Fruit fly (Drosophila melanogaster) whole organism, embryonic: ENCODE results near the gene pygo.

Source experiments
- CG11456 ChIP-seq: fragments of 200-800 bp; sonication (Bioruptor generic); IDR thresholded peaks from 3 replicates; pipeline ENCODE4 v1.3.6; 2022; ENCODE audit warnings: missing biosample characterization, missing genetic modification characterization
- CG11560 ChIP-seq: fragments of 200-800 bp; sonication (Bioruptor generic); IDR thresholded peaks from 3 replicates; pipeline ENCODE4 v1.3.6; 2022; ENCODE audit warnings: missing biosample characterization, missing genetic modification characterization
- CG12769 ChIP-seq: fragments of 200-800 bp; sonication (Bioruptor generic); optimal IDR thresholded peaks from 2 replicates; lab custom pipeline; 2019; ENCODE audit warnings: missing biosample characterization, mild to moderate bottlenecking, missing genetic modification characterization, moderate library complexity
- CG13287 ChIP-seq: fragments of 200-800 bp; sonication (Bioruptor generic); IDR thresholded peaks from 2 replicates; pipeline ENCODE4 v1.3.6; 2022; ENCODE audit warnings: missing biosample characterization, missing genetic modification characterization; ENCODE audit not compliant: partially characterized antibody
- CG17359 ChIP-seq: fragments of 200-800 bp; sonication (Bioruptor generic); optimal IDR thresholded peaks from 3 replicates; lab custom pipeline; 2018; ENCODE audit warnings: missing biosample characterization, mild to moderate bottlenecking, missing genetic modification characterization, moderate library complexity
- CG1792 ChIP-seq: fragments of 200-800 bp; sonication (Bioruptor generic); optimal IDR thresholded peaks from 2 replicates; lab custom pipeline; 2016; ENCODE audit warnings: missing biosample characterization, missing genetic modification characterization
- CG3065 ChIP-seq: fragments of 200-800 bp; sonication (Bioruptor generic); optimal IDR thresholded peaks from 2 replicates; lab custom pipeline; 2016; ENCODE audit warnings: missing biosample characterization, missing genetic modification characterization
- CG32532 ChIP-seq: fragments of 200-800 bp; sonication (Bioruptor generic); IDR thresholded peaks from 2 replicates; pipeline ENCODE4 v1.3.6; 2022; ENCODE audit warnings: missing biosample characterization, missing genetic modification characterization
- CG34376 ChIP-seq: fragments of 200-800 bp; sonication (Bioruptor generic); optimal IDR thresholded peaks from 2 replicates; lab custom pipeline; 2018; ENCODE audit warnings: missing biosample characterization, mild to moderate bottlenecking, missing genetic modification characterization
- CG4328 ChIP-seq: fragments of 200-800 bp; sonication (Bioruptor generic); optimal IDR thresholded peaks from 3 replicates; lab custom pipeline; 2017; ENCODE audit warnings: missing biosample characterization, missing genetic modification reagents, missing genetic modification characterization
- CG6272 ChIP-seq: fragments of 200-800 bp; sonication (Bioruptor generic); IDR thresholded peaks from 2 replicates; pipeline ENCODE4 v1.3.6; 2022; ENCODE audit warnings: missing biosample characterization, missing genetic modification characterization
- CG6813 ChIP-seq: fragments of 200-800 bp; sonication (Bioruptor generic); optimal IDR thresholded peaks from 2 replicates; lab custom pipeline; 2017; ENCODE audit warnings: missing biosample characterization, missing genetic modification characterization, mild to moderate bottlenecking, moderate library complexity, missing genetic modification reagents
- CG7556 ChIP-seq: fragments of 200-800 bp; sonication (Bioruptor generic); optimal IDR thresholded peaks from 2 replicates; lab custom pipeline; 2017; ENCODE audit warnings: missing biosample characterization, mild to moderate bottlenecking, missing genetic modification characterization
- CG9727 ChIP-seq: fragments of 200-800 bp; sonication (Bioruptor generic); optimal IDR thresholded peaks from 3 replicates; lab custom pipeline; 2017; ENCODE audit warnings: missing biosample characterization, mild to moderate bottlenecking, missing genetic modification characterization
- CG9932 ChIP-seq: fragments of 200-800 bp; sonication (Bioruptor generic); IDR thresholded peaks from 2 replicates; pipeline ENCODE4 v1.3.6; 2022; ENCODE audit warnings: missing biosample characterization, missing genetic modification characterization
- E2f1 ChIP-seq: fragments of 200-800 bp; sonication (Bioruptor generic); IDR thresholded peaks from 2 replicates; pipeline ENCODE4 v1.3.6; 2022; ENCODE audit warnings: missing biosample characterization, missing genetic modification characterization
- ERR ChIP-seq: fragments of 200-800 bp; sonication (Bioruptor generic); optimal IDR thresholded peaks from 2 replicates; lab custom pipeline; 2016; ENCODE audit warnings: missing biosample characterization, missing genetic modification characterization
- Fer1 ChIP-seq: fragments of 200-800 bp; sonication (Bioruptor generic); optimal IDR thresholded peaks from 2 replicates; lab custom pipeline; 2017; ENCODE audit warnings: missing biosample characterization, mild to moderate bottlenecking, missing genetic modification characterization
- Fer2 ChIP-seq: fragments of 200-800 bp; sonication (Bioruptor generic); optimal IDR thresholded peaks from 2 replicates; lab custom pipeline; 2018; ENCODE audit warnings: missing biosample characterization, mild to moderate bottlenecking, missing genetic modification characterization, moderate library complexity
- Gsc ChIP-seq: fragments of 200-800 bp; sonication (Bioruptor generic); IDR thresholded peaks from 2 replicates; pipeline ENCODE4 v1.3.6; 2022; ENCODE audit warnings: missing biosample characterization, missing genetic modification characterization
- Hey ChIP-seq: fragments of 200-800 bp; sonication (Bioruptor generic); optimal IDR thresholded peaks from 3 replicates; lab custom pipeline; 2018; ENCODE audit warnings: missing biosample characterization, mild to moderate bottlenecking, missing genetic modification characterization
- Pdp1 ChIP-seq, 2 experiments: fragments of 200-800 bp; sonication (Bioruptor generic); optimal IDR thresholded peaks; 3 replicates each; lab custom pipeline; 2016; ENCODE audit warnings: missing biosample characterization in 2 of 2, missing genetic modification characterization in 2 of 2, mild to moderate bottlenecking in 1 of 2, moderate library complexity in 1 of 2
- Sox100B ChIP-seq: fragments of 200-800 bp; sonication (Bioruptor generic); optimal IDR thresholded peaks from 3 replicates; lab custom pipeline; 2018; ENCODE audit warnings: missing biosample characterization, mild to moderate bottlenecking, missing genetic modification characterization
- Trl ChIP-seq, 3 experiments: fragments of >200 bp in 2 of 3; fragments of 200-800 bp in 1 of 3; sonication (Bioruptor generic) in 1 of 3; optimal IDR thresholded peaks; 2 replicates in 1 of 3; 3 replicates in 2 of 3; lab custom pipeline; 2016 to 2017; ENCODE audit warnings: missing biosample characterization in 1 of 3, missing genetic modification characterization in 1 of 3
- YL-1 ChIP-seq: fragments of 200-800 bp; sonication (Bioruptor generic); optimal IDR thresholded peaks from 3 replicates; lab custom pipeline; 2017; ENCODE audit warnings: missing biosample characterization, mild to moderate bottlenecking, missing genetic modification characterization
- abd-A ChIP-seq: fragments of 200-800 bp; sonication (Bioruptor generic); optimal IDR thresholded peaks from 3 replicates; lab custom pipeline; 2019; ENCODE audit warnings: missing biosample characterization, mild to moderate bottlenecking, missing genetic modification characterization, moderate library complexity
- cas ChIP-seq: fragments of 200-800 bp; sonication (Bioruptor generic); IDR thresholded peaks from 2 replicates; pipeline ENCODE4 v1.3.6; 2022; ENCODE audit warnings: missing biosample characterization, missing genetic modification characterization
- cg ChIP-seq: fragments of 200-800 bp; sonication (Bioruptor generic); optimal IDR thresholded peaks from 3 replicates; lab custom pipeline; 2019; ENCODE audit warnings: missing biosample characterization, mild to moderate bottlenecking, missing genetic modification characterization, moderate library complexity
- chinmo ChIP-seq: fragments of 200-800 bp; sonication (Bioruptor generic); IDR thresholded peaks from 4 replicates; pipeline ENCODE4 v1.3.6; 2022; ENCODE audit warnings: missing biosample characterization, missing genetic modification characterization; ENCODE audit not compliant: partially characterized antibody
- cwo ChIP-seq: fragments of 200-800 bp; sonication (Bioruptor generic); optimal IDR thresholded peaks from 3 replicates; lab custom pipeline; 2017; ENCODE audit warnings: missing biosample characterization, missing genetic modification characterization, mild to moderate bottlenecking, moderate library complexity, missing genetic modification reagents
- da ChIP-seq: fragments of 200-800 bp; sonication (Bioruptor generic); optimal IDR thresholded peaks from 2 replicates; lab custom pipeline; 2016; ENCODE audit warnings: missing biosample characterization, missing genetic modification characterization
- exex ChIP-seq: fragments of 200-800 bp; sonication (Bioruptor generic); optimal IDR thresholded peaks from 4 replicates; lab custom pipeline; 2018; ENCODE audit warnings: missing biosample characterization, mild to moderate bottlenecking, missing genetic modification characterization, moderate library complexity
- ftz-f1 ChIP-seq: fragments of 200-800 bp; sonication (Bioruptor generic); optimal IDR thresholded peaks from 2 replicates; lab custom pipeline; 2016; ENCODE audit warnings: missing biosample characterization, missing genetic modification characterization
- grn ChIP-seq: fragments of 200-800 bp; sonication (Bioruptor generic); optimal IDR thresholded peaks from 3 replicates; lab custom pipeline; 2017; ENCODE audit warnings: missing biosample characterization, missing genetic modification characterization
- gsb-n ChIP-seq: fragments of 200-800 bp; sonication (Bioruptor generic); optimal IDR thresholded peaks from 3 replicates; lab custom pipeline; 2018; ENCODE audit warnings: missing biosample characterization, mild to moderate bottlenecking, missing genetic modification characterization
- lab ChIP-seq: fragments of 200-800 bp; sonication (Bioruptor generic); optimal IDR thresholded peaks from 3 replicates; lab custom pipeline; 2017; ENCODE audit warnings: missing biosample characterization, missing genetic modification characterization, mild to moderate bottlenecking, moderate library complexity, missing genetic modification reagents
- mirr ChIP-seq: fragments of 200-800 bp; sonication (Bioruptor generic); optimal IDR thresholded peaks from 3 replicates; lab custom pipeline; 2018; ENCODE audit warnings: missing biosample characterization, mild to moderate bottlenecking, missing genetic modification characterization
- org-1 ChIP-seq: fragments of 200-800 bp; sonication (Bioruptor generic); optimal IDR thresholded peaks from 2 replicates; lab custom pipeline; 2017; ENCODE audit warnings: missing biosample characterization, missing genetic modification characterization
- pros ChIP-seq: fragments of 200-800 bp; sonication (Bioruptor generic); optimal IDR thresholded peaks from 3 replicates; lab custom pipeline; 2019; ENCODE audit warnings: missing biosample characterization, mild to moderate bottlenecking, missing genetic modification characterization, moderate library complexity
- salm ChIP-seq: fragments of 200-800 bp; sonication (Bioruptor generic); optimal IDR thresholded peaks from 2 replicates; lab custom pipeline; 2018; ENCODE audit warnings: missing biosample characterization, mild to moderate bottlenecking, missing genetic modification characterization
- schlank ChIP-seq: fragments of 200-800 bp; sonication (Bioruptor generic); optimal IDR thresholded peaks from 2 replicates; lab custom pipeline; 2018; ENCODE audit warnings: missing biosample characterization, mild to moderate bottlenecking, missing genetic modification characterization
- sd ChIP-seq: fragments of 200-800 bp; sonication (Bioruptor generic); optimal IDR thresholded peaks from 3 replicates; lab custom pipeline; 2018; ENCODE audit warnings: missing biosample characterization, mild to moderate bottlenecking, missing genetic modification characterization, moderate library complexity
- sens ChIP-seq: fragments of 200-800 bp; sonication (Bioruptor generic); peaks from one replicate; lab custom pipeline; 2016; ENCODE audit warnings: missing biosample characterization, missing genetic modification characterization
- sna ChIP-seq: fragments of 200-800 bp; sonication (Bioruptor generic); IDR thresholded peaks from 2 replicates; pipeline ENCODE4 v1.3.6; 2022; ENCODE audit warnings: missing biosample characterization, missing genetic modification characterization; ENCODE audit not compliant: partially characterized antibody
- sug ChIP-seq: fragments of 200-800 bp; optimal IDR thresholded peaks from 2 replicates; lab custom pipeline; 2019; ENCODE audit warnings: missing biosample characterization, mild to moderate bottlenecking, missing genetic modification characterization, moderate library complexity
- unpg ChIP-seq: fragments of 200-800 bp; sonication (Bioruptor generic); optimal IDR thresholded peaks from 3 replicates; lab custom pipeline; 2018; ENCODE audit warnings: missing biosample characterization, mild to moderate bottlenecking, missing genetic modification characterization, moderate library complexity

pygo gene

DNA sequence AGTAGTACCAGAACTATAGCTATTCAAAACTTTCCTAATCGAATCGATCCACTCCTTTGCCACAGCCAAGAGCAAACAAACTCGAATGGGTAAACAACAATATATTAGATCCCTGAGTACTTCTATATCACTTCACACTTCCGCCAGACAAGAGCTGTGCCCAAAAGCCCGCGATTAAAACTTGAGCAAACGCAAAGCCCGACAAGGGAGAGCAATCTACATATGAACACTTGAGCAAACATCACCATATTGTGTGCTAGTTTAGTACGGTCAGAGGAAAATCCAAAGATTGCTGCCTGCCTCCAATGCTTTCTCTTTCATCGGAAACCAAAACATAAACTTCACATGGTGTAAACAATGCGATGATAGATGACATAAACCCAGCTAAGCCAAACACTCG is 23.2 kb upstream of the pygo start (continued):
- no peak for TF ChIP-seq CG9727 (GFP tag; lab: Kevin White, UChicago)
- TF ChIP-seq Trl (optimal IDR thresholded peaks at IDR 0.05; lab: Kevin White, UChicago) = no peak
- no peak for TF ChIP-seq Trl (GFP tag; optimal IDR thresholded peaks at IDR 0.05; lab: Kevin White, UChicago)
- peak; percentile 38 for TF ChIP-seq org-1 (GFP tag; lab: Kevin White, UChicago)
- TF ChIP-seq Pdp1 (GFP tag; optimal IDR thresholded peaks at IDR 0.05; lab: Kevin White, UChicago) = peak in 1 of 2 experiments; percentile 2
- peak; percentile 60 for TF ChIP-seq CG6813 (GFP tag; lab: Kevin White, UChicago)
- TF ChIP-seq CG11560 (tag; lab: Robert Waterston, UW) = no peak
- peak; percentile 57 for TF ChIP-seq CG1792 (GFP tag; lab: Kevin White, UChicago)
- no peak for TF ChIP-seq YL-1
- peak; percentile 42 for TF ChIP-seq schlank (tag; lab: Kevin White, UChicago)
- no peak for TF ChIP-seq CG7556 (GFP tag; lab: Kevin White, UChicago)
- TF ChIP-seq CG34376 (GFP tag; lab: Kevin White, UChicago) = peak; percentile 9
- TF ChIP-seq CG17359 (tag; lab: Kevin White, UChicago) = no peak
- TF ChIP-seq unpg (GFP tag; lab: Kevin White, UChicago) = no peak
- TF ChIP-seq Sox100B (GFP tag; lab: Kevin White, UChicago) = peak; percentile 16
- TF ChIP-seq Fer1 (GFP tag; lab: Kevin White, UChicago) = peak; percentile 49
- TF ChIP-seq da (GFP tag; lab: Kevin White, UChicago) = no peak
- TF ChIP-seq E2f1 (GFP tag; lab: Robert Waterston, UW) = no peak
- TF ChIP-seq, all 482 proteins: peak for 53

DNA sequence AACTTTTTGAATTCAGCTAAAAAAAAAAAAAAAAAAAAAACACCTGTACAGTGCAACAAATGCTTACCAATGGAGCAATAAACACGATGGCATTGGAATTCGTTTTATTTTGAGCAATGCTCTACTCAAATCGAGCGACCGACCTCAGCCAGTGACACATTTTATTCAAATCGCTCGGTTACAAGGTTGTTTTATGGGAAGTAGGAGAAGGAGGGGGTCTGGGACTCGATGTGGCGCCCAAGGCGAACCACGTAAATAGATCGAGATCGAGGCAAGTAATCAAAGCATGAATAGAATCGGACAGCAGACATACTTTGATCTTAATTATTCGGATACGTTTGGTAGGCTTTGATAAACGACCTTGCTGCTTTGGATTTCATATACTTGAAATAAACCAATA is 22.7 kb upstream of the pygo start:
- TF ChIP-seq cwo (GFP tag; lab: Kevin White, UChicago) (no peak), CG3065 (no peak), CG11456 (no peak), Hey (no peak), ftz-f1 (GFP tag; lab: Kevin White, UChicago) (peak; percentile 92), sd (tag; lab: Kevin White, UChicago) (peak; percentile 58), CG12769 (peak; percentile 91), salm (tag; lab: Kevin White, UChicago) (no peak), sens (GFP tag; lab: Kevin White, UChicago) (peak; percentile 60)
- TF ChIP-seq, all 482 proteins: peak for 4

DNA sequence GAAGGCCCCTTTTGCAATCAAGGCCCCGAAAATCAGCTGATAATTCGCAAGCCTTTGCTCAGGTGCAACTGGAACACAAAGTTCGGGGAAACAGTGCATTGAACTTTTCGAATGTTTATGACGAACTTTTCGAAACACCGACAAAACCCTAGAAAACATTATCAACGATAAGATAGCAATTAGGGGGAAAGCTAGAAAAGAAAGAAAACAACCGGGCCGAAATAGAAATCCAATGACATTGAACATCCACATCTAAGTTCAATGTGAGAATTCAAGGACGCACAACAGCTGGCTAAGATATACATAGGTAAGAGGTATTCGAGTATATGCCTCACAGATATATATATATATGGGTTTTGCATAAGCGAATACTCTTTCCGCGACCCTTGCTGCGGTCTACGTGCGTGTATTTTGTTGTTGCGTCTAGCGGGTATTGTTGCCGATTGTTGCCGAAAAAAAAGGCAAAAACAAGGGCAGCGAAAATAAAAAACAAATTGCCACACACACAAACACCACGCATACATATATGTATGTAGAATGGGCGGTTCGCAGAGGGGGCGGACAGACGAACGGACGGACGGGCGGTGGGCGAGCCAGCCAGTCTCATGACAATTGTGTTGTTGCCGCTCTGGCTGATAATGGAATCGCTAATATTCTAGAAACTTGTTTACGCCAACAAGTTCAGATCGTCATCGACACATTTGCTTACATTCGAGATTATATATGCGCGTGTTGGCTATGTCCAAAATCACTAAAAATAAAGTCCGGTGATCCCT is 19.2 kb upstream of the pygo start:
- TF ChIP-seq ERR (GFP tag; lab: Kevin White, UChicago) (peak; percentile 8), lab (GFP tag; lab: Kevin White, UChicago) (peak; percentile 31), sna (no peak), cg (peak; percentile 22), sug (tag; lab: Kevin White, UChicago) (peak; percentile 49), Gsc (no peak), grn (GFP tag; lab: Kevin White, UChicago) (no peak), gsb-n (tag; lab: Kevin White, UChicago) (no peak), pros (GFP tag; lab: Kevin White, UChicago) (no peak), CG9932 (GFP tag; lab: Robert Waterston, UW) (0 out of 2 replicates have a peak, but pooled peaks have one; percentile 16), mirr (GFP tag; lab: Kevin White, UChicago) (peak; percentile 30), CG32532 (GFP tag; lab: Robert Waterston, UW) (0 out of 2 replicates have a peak, but pooled peaks have one; percentile 10), chinmo (GFP tag; lab: Robert Waterston, UW) (0 out of 4 replicates have a peak, but pooled peaks have one; percentile 49), CG4328 (GFP tag; lab: Kevin White, UChicago) (peak; percentile 27), abd-A (tag; lab: Kevin White, UChicago) (peak; percentile 44), CG6272 (GFP tag; lab: Robert Waterston, UW) (no peak), cas (GFP tag; lab: Robert Waterston, UW) (no peak), Fer2 (tag; lab: Kevin White, UChicago) (no peak), CG13287 (GFP tag; lab: Robert Waterston, UW) (0 out of 2 replicates have a peak, but pooled peaks have one; percentile 16), exex (peak; percentile 70)
